Worm (Caenorhabditis elegans): ENCODE data around the gene W02D7.11.

The W02D7.11 gene

DNA sequence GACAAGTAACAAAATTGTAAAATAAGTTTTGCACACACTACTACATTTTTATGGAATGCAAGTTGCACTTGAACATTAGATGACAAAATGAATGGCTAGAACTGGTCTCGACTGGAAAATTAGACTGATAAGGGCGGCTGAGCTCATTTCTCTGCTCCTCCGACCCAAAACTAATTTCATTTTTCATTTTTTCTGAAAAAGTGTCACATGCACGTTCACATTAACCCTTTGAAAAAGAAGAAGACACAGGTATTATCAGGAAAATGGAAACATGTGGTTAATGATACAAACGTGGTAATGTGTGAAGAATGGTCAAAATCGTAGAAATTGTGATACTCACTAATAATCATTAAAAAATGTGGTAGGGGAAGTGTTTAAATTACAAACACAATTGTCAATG is 2.7 kb upstream of the W02D7.11 start:
- TF ChIP-seq hmbx-1 (tag; optimal IDR thresholded peaks at IDR 0.05) (no peak), tra-4 (tag; optimal IDR thresholded peaks at IDR 0.05) (no peak), flt-1 (GFP tag; IDR thresholded peaks at IDR 0.05) (no peak), tbx-11 (GFP tag; IDR thresholded peaks at IDR 0.05) (no peak), ceh-13 (GFP tag; optimal IDR thresholded peaks at IDR 0.05) (no peak), F13C5.2 (tag; optimal IDR thresholded peaks at IDR 0.05) (no peak), hnd-1 (tag; optimal IDR thresholded peaks at IDR 0.05) (no peak), scrt-1 (GFP tag; IDR thresholded peaks at IDR 0.05) (no peak)

DNA sequence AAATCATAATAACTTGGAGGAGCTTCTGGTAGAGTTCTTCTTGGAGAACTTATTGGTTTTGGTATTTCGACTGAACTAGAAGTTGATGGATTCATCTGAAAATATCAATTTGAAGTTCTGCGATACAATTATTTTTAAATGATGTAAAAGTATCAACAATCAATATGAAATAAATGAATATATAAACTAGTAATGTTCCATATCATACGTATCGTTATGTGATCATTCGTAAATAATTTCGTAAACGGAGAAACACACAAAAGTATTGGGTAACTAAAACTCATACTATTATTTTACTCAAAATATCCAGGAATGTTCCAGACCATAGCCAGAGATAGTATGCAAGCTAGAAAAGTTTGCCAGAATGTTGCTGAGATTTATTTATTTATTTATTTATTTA is 2.1 kb upstream of the W02D7.11 start, which contains the start of gene W02D7.8:
Gene W02D7.8, minus strand, starts transcription at position 101 of the 400 bp plus-strand sequence.
- TF ChIP-seq ceh-13 (GFP tag; optimal IDR thresholded peaks at IDR 0.05) (no peak), tbx-11 (GFP tag; IDR thresholded peaks at IDR 0.05) (no peak), pes-1 (GFP tag; IDR thresholded peaks at IDR 0.05) (no peak)

DNA sequence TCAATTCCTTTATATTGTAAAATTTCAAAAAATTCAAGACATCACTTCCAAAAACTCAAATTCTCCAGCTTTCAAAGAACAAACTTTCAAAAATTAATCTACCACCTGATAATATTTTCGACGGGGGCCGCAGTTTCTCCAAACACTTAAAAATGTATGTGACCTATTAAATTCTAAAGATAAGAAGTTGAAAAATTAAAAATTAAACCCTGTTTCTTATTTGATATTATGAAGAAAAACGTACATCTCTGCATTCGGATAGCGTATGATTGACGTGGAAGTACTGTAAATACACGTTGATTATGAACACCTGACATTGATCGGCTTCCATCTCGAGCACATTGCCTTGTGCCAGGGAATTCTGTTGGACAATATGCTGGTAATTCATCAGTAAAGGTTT is 1.6 kb upstream of the W02D7.11 start:
- TF ChIP-seq scrt-1 (GFP tag; IDR thresholded peaks at IDR 0.05): no peak
- no peak for TF ChIP-seq F13C5.2 (tag; optimal IDR thresholded peaks at IDR 0.05)
- TF ChIP-seq hmg-4 (GFP tag; optimal IDR thresholded peaks at IDR 0.05): no peak
- no peak for TF ChIP-seq aly-1 (tag; optimal IDR thresholded peaks at IDR 0.05)
- no peak for TF ChIP-seq hnd-1 (tag; optimal IDR thresholded peaks at IDR 0.05)

DNA sequence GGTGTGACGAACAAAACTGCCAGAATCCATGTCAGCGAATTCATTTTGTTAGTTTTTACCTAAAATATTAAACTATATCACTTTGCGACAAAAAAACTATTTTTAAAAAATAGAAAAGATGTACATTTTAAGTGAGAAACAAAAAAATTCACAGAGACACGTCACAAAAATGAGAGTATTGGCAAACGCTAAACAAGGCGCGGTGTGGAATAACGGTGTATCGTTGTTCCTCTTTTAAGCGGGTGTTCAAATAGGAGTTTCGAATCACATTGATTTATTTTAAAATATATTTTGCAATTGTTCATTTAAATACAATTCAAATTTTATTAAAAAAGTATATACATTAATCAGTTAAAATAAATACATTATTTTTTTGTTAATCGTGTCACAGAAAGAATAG is 1.8 kb downstream of the W02D7.11 start, which contains the start of gene sel-9:
Gene sel-9, minus strand, starts transcription at position 59 of the 400 bp plus-strand sequence.
- no peak for TF ChIP-seq tbx-11 (GFP tag; IDR thresholded peaks at IDR 0.05)

DNA sequence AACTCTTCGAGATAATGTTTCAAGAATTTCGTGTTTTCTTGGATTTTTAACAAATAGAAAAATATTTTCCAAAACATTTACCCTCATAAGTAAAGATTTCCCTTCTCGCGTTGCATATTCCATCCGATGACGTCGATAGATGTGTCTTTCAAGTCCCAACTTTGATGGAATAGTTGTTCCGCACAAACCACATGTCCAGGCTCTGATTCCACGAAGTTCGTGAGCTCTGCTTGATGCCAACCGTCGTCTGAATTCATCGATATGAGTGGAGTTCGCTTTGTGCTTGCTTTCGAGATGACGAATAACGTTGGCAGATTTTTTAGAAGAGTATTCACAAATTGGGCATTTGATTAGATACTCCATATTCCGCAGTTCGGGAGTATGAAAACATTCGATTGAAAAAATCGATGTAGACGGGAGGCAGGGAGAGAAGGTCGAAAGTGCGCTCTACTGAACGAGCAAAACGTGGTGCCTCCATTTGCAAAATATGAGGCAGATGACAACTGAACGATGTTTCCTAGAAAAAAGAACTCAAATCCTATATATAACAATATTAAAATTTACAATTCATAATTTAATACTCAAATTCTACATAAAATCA is 3.3 kb downstream of the W02D7.11 start, which contains the start of gene W02D7.6:
Gene W02D7.6, minus strand, starts transcription at position 573 of the 601 bp plus-strand sequence.
- TF ChIP-seq ceh-13 (GFP tag; optimal IDR thresholded peaks at IDR 0.05): no peak
- TF ChIP-seq flt-1 (GFP tag; IDR thresholded peaks at IDR 0.05): no peak
- no peak for TF ChIP-seq F13C5.2 (tag; optimal IDR thresholded peaks at IDR 0.05)
- no peak for TF ChIP-seq B0310.2 (tag; optimal IDR thresholded peaks at IDR 0.05)
- no peak for TF ChIP-seq pes-1 (GFP tag; IDR thresholded peaks at IDR 0.05)
- TF ChIP-seq ama-1 (optimal IDR thresholded peaks at IDR 0.05): no peak
- no peak for TF ChIP-seq tbx-37 (GFP tag; conservative IDR thresholded peaks at IDR 0.05)
- no peak for TF ChIP-seq ceh-36 (tag; optimal IDR thresholded peaks at IDR 0.05)
- no peak for TF ChIP-seq sea-1 (GFP tag; conservative IDR thresholded peaks at IDR 0.05)
- TF ChIP-seq tra-4 (tag; optimal IDR thresholded peaks at IDR 0.05): no peak
- TF ChIP-seq tbx-11 (GFP tag; IDR thresholded peaks at IDR 0.05): no peak
- TF ChIP-seq hnd-1 (tag; optimal IDR thresholded peaks at IDR 0.05): no peak
- TF ChIP-seq hmbx-1 (tag; optimal IDR thresholded peaks at IDR 0.05): no peak
- no peak for TF ChIP-seq scrt-1 (GFP tag; IDR thresholded peaks at IDR 0.05)
- TF ChIP-seq ets-7 (tag; optimal IDR thresholded peaks at IDR 0.05): no peak
- no peak for TF ChIP-seq hmg-4 (GFP tag; optimal IDR thresholded peaks at IDR 0.05)
- TF ChIP-seq aly-1 (tag; optimal IDR thresholded peaks at IDR 0.05): no peak

- no peak for TF ChIP-seq tbx-11 (GFP tag; IDR thresholded peaks at IDR 0.05)
- TF ChIP-seq flt-1 (GFP tag; IDR thresholded peaks at IDR 0.05): no peak
- TF ChIP-seq ceh-36 (tag; optimal IDR thresholded peaks at IDR 0.05): no peak
These were observed 5.0 kb downstream of the W02D7.11 start, which contains the start of gene W02D7.5 for ce11 chrV:8299191-8299854. Gene W02D7.5, minus strand, starts transcription at chrV:8299241.

DNA sequence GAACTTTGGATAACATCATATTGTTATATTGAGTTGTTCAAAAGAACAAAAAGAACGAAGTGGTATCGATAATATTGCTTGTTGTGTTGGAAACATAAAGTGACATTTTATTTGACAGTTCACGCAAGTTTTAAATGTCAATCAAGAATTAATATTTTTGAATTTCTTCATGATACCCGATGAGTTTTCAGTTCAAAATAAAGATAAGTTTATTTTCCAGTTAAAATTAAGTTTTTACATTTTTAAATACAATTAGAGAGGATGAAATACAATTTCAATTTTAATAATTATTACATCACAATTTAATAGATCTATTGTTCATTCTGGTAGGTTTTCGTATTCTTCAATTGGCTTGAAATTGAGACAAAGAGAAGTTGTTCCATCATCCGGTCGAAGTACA is 6.8 kb downstream of the W02D7.11 start, which contains the start of gene W02D7.4:
Gene W02D7.4, minus strand, starts transcription at position 101 of the 400 bp plus-strand sequence.
- TF ChIP-seq pes-1 (GFP tag; IDR thresholded peaks at IDR 0.05): no peak
- no peak for TF ChIP-seq ets-7 (tag; optimal IDR thresholded peaks at IDR 0.05)
- TF ChIP-seq hmbx-1 (tag; optimal IDR thresholded peaks at IDR 0.05): no peak
- no peak for TF ChIP-seq ama-1 (optimal IDR thresholded peaks at IDR 0.05)
- no peak for TF ChIP-seq aly-1 (tag; optimal IDR thresholded peaks at IDR 0.05)

DNA sequence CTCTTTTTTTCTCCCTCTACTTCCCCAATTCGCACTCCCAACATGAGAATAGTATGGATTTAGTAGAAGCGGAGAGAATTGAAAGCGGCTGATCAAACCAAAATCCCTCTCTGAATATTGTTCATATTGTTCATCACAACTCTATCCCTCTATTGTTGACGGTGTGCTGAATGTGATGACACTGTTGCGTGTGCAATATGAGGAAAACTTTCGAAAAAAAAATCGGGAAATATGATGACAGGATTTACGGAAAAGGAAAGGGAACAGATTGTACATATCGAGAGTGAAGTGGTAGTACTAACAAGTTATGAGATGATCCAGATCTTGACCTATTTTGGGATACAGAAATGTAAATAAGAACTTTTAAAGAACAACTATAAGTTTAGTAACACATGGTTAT is 8.4 kb downstream of the W02D7.11 start, which contains the start of gene smex-1:
Gene smex-1, minus strand, starts transcription at position 101 of the 400 bp plus-strand sequence.
- TF ChIP-seq F13C5.2 (tag; optimal IDR thresholded peaks at IDR 0.05): no peak
- TF ChIP-seq flt-1 (GFP tag; IDR thresholded peaks at IDR 0.05): no peak

DNA sequence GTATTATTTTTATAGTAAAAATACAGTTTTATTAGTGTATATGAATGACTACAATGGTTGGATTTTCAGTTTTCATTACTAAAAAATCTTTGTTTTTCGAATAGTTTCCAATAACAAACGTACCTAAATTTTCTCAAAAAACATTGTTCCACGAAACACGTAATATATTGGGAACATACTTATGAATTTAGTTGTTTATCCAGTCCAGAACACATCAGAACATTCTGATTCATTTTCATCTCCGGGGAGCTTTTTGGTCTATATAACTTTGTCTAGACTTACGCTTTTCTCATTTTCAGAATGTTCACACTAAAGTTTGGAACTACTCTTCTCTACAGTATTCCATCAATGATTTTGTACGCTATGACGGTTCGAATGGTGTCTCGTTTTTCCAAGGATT is 12.5 kb downstream of the W02D7.11 start, which contains the start of gene srg-33:
Gene srg-33, plus strand, starts transcription at position 301 of the 400 bp plus-strand sequence.
- TF ChIP-seq sea-1 (GFP tag; conservative IDR thresholded peaks at IDR 0.05): no peak
- no peak for TF ChIP-seq aly-1 (tag; optimal IDR thresholded peaks at IDR 0.05)
- no peak for TF ChIP-seq ama-1 (optimal IDR thresholded peaks at IDR 0.05)
- no peak for TF ChIP-seq hmbx-1 (tag; optimal IDR thresholded peaks at IDR 0.05)
- no peak for TF ChIP-seq F13C5.2 (tag; optimal IDR thresholded peaks at IDR 0.05)
- TF ChIP-seq ets-7 (tag; optimal IDR thresholded peaks at IDR 0.05): no peak
- no peak for TF ChIP-seq flt-1 (GFP tag; IDR thresholded peaks at IDR 0.05)
- TF ChIP-seq hmg-4 (GFP tag; optimal IDR thresholded peaks at IDR 0.05): no peak
- no peak for TF ChIP-seq ceh-13 (GFP tag; optimal IDR thresholded peaks at IDR 0.05)
- no peak for TF ChIP-seq tbx-37 (GFP tag; conservative IDR thresholded peaks at IDR 0.05)
- no peak for TF ChIP-seq tbx-11 (GFP tag; IDR thresholded peaks at IDR 0.05)
